Fruit fly (Drosophila melanogaster): ENCODE results near the gene Ids.

DNA sequence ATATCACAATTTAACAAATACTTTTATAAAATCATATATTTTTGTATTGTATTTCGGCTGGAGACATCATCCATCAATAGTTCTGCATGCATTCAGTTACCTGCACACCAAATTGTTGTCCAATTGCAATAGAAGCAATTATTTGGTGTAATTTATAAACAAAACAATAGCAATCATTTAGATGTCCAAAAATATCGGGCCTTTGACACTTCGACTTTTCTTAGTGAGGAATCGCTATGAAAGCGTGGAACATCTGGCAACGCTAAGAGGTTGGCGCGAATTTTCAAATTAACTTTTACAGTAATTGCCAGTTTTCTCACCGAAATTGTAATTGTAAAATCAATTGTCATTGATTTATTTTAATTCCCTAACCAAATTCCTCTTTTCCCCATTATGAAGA, 43.3 kb upstream of the Ids start, which contains the start of gene CG14969:
- TF ChIP-seq Eip75B (GFP tag; optimal IDR thresholded peaks at IDR 0.05) (no peak), Eip78C (GFP tag) (no peak), CG6792 (GFP tag; optimal IDR thresholded peaks at IDR 0.05) (no peak), Hr38 (GFP tag; optimal IDR thresholded peaks at IDR 0.05) (no peak), fd85E (GFP tag; optimal IDR thresholded peaks at IDR 0.05) (no peak), fkh (GFP tag; optimal IDR thresholded peaks at IDR 0.05) (no peak), Hr4 (GFP tag; optimal IDR thresholded peaks at IDR 0.05) (no peak)
